Fruit fly (Drosophila melanogaster) whole organism, prepupa: ENCODE data around the gene CG12522.

Experiments used
- Blimp-1 ChIP-seq: fragments of 200-800 bp; sonication (Bioruptor generic); optimal IDR thresholded peaks from 3 replicates; lab custom pipeline; 2017; ENCODE audit warnings: missing biosample characterization, missing genetic modification characterization, mild to moderate bottlenecking, moderate library complexity, missing genetic modification reagents
- CG10631 ChIP-seq: fragments of 200-800 bp; sonication (Bioruptor generic); optimal IDR thresholded peaks from 2 replicates; lab custom pipeline; 2016; ENCODE audit warnings: missing biosample characterization, missing genetic modification characterization
- CG10669 ChIP-seq: fragments of 200-800 bp; sonication (Bioruptor generic); optimal IDR thresholded peaks from 3 replicates; lab custom pipeline; 2018; ENCODE audit warnings: missing biosample characterization, mild to moderate bottlenecking, missing genetic modification characterization, moderate library complexity
- CG11294 ChIP-seq: fragments of 200-800 bp; sonication (Bioruptor generic); IDR thresholded peaks from 2 replicates; pipeline ENCODE4 v1.3.6; 2022; ENCODE audit warnings: missing biosample characterization, missing genetic modification characterization
- CG11902 ChIP-seq: fragments of 200-800 bp; sonication (Bioruptor generic); optimal IDR thresholded peaks from 3 replicates; lab custom pipeline; 2016; ENCODE audit warnings: missing biosample characterization, missing genetic modification characterization
- CG1621 ChIP-seq: fragments of 200-800 bp; sonication (Bioruptor generic); optimal IDR thresholded peaks from 3 replicates; lab custom pipeline; 2018; ENCODE audit warnings: missing biosample characterization, mild to moderate bottlenecking, missing genetic modification characterization
- CG3032 ChIP-seq: fragments of 200-800 bp; optimal IDR thresholded peaks from 2 replicates; lab custom pipeline; 2019; ENCODE audit warnings: missing biosample characterization, mild to moderate bottlenecking, missing genetic modification characterization, moderate library complexity
- CG31627 ChIP-seq: fragments of 200-800 bp; sonication (Bioruptor generic); optimal IDR thresholded peaks from 3 replicates; lab custom pipeline; 2016; ENCODE audit warnings: missing biosample characterization, missing genetic modification characterization
- CG32006 ChIP-seq: fragments of 200-800 bp; sonication (Bioruptor generic); optimal IDR thresholded peaks from 3 replicates; lab custom pipeline; 2017; ENCODE audit warnings: missing biosample characterization, mild to moderate bottlenecking, missing genetic modification characterization
- CG34406 ChIP-seq: fragments of 200-800 bp; sonication (Bioruptor generic); optimal IDR thresholded peaks from 3 replicates; lab custom pipeline; 2016; ENCODE audit warnings: missing biosample characterization, missing genetic modification characterization
- CG4318 ChIP-seq: fragments of 200-800 bp; sonication (Bioruptor generic); optimal IDR thresholded peaks from 3 replicates; lab custom pipeline; 2017; ENCODE audit warnings: missing biosample characterization, mild to moderate bottlenecking, missing genetic modification characterization
- CG6163 ChIP-seq: fragments of 200-800 bp; sonication (Bioruptor generic); IDR thresholded peaks from 3 replicates; pipeline ENCODE4 v1.3.6; 2022; ENCODE audit warnings: missing biosample characterization, missing genetic modification characterization
- CG6792 ChIP-seq: fragments of 200-800 bp; sonication (Bioruptor generic); optimal IDR thresholded peaks from 3 replicates; lab custom pipeline; 2016; ENCODE audit warnings: missing biosample characterization, missing genetic modification characterization
- CG6808 ChIP-seq: fragments of 200-800 bp; sonication (Bioruptor generic); optimal IDR thresholded peaks from 3 replicates; lab custom pipeline; 2017; ENCODE audit warnings: missing biosample characterization, missing genetic modification characterization, mild to moderate bottlenecking, moderate library complexity, missing genetic modification reagents
- CG6854 ChIP-seq: fragments of 200-800 bp; sonication (Bioruptor generic); optimal IDR thresholded peaks from 2 replicates; lab custom pipeline; 2017; ENCODE audit warnings: missing biosample characterization, mild to moderate bottlenecking, missing genetic modification characterization
- CG7368 ChIP-seq: fragments of 200-800 bp; sonication (Bioruptor generic); optimal IDR thresholded peaks from 3 replicates; lab custom pipeline; 2016; ENCODE audit warnings: missing biosample characterization, missing genetic modification characterization
- CG8319 ChIP-seq: fragments of 200-800 bp; sonication (Bioruptor generic); optimal IDR thresholded peaks from 3 replicates; lab custom pipeline; 2016; ENCODE audit warnings: missing biosample characterization, missing genetic modification characterization
- CG8632 ChIP-seq: fragments of 200-800 bp; sonication (Bioruptor generic); optimal IDR thresholded peaks from 3 replicates; lab custom pipeline; 2016; ENCODE audit warnings: missing biosample characterization, missing genetic modification characterization
- CG9139 ChIP-seq: fragments of 200-800 bp; sonication (Bioruptor generic); optimal IDR thresholded peaks from 3 replicates; lab custom pipeline; 2017; ENCODE audit warnings: missing biosample characterization, mild to moderate bottlenecking, missing genetic modification characterization
- Eip75B ChIP-seq: fragments of 200-800 bp; sonication (Bioruptor generic); optimal IDR thresholded peaks from 3 replicates; lab custom pipeline; 2016; ENCODE audit warnings: missing biosample characterization, missing genetic modification characterization
- Eip78C ChIP-seq: fragments of 200-800 bp; sonication (Bioruptor generic); peaks from one replicate; lab custom pipeline; 2016; ENCODE audit warnings: missing biosample characterization, missing genetic modification characterization
- Eip93F ChIP-seq: fragments of 200-800 bp; sonication (Bioruptor generic); optimal IDR thresholded peaks from 2 replicates; lab custom pipeline; 2016; ENCODE audit warnings: missing biosample characterization, mild to moderate bottlenecking, missing genetic modification characterization
- Ets21C ChIP-seq: fragments of 200-800 bp; sonication (Bioruptor generic); optimal IDR thresholded peaks from 3 replicates; lab custom pipeline; 2016; ENCODE audit warnings: missing biosample characterization, missing genetic modification characterization
- Ets96B ChIP-seq: fragments of 200-800 bp; optimal IDR thresholded peaks from 2 replicates; lab custom pipeline; 2019; ENCODE audit warnings: missing biosample characterization, mild to moderate bottlenecking, missing genetic modification characterization, moderate library complexity
- Gug ChIP-seq: fragments of 200-800 bp; sonication (Bioruptor generic); IDR thresholded peaks from 2 replicates; pipeline ENCODE4 v1.3.6; 2022; ENCODE audit warnings: missing biosample characterization, missing genetic modification characterization
- Hr38 ChIP-seq: sonication (Bioruptor generic); optimal IDR thresholded peaks from 2 replicates; lab custom pipeline; 2016; ENCODE audit warnings: missing biosample characterization, missing genetic modification characterization
- Hr39 ChIP-seq: fragments of 200-800 bp; sonication (Bioruptor generic); optimal IDR thresholded peaks from 2 replicates; lab custom pipeline; 2016; ENCODE audit warnings: missing biosample characterization, missing genetic modification characterization
- Hr4 ChIP-seq: fragments of 200-800 bp; sonication (Bioruptor generic); optimal IDR thresholded peaks from 3 replicates; lab custom pipeline; 2016; ENCODE audit warnings: missing biosample characterization, missing genetic modification characterization
- Lpt ChIP-seq: fragments of 200-800 bp; sonication (Bioruptor generic); optimal IDR thresholded peaks from 3 replicates; lab custom pipeline; 2016; ENCODE audit warnings: missing biosample characterization, missing genetic modification characterization
- Met ChIP-seq: fragments of 200-800 bp; sonication (Bioruptor generic); optimal IDR thresholded peaks from 3 replicates; lab custom pipeline; 2016; ENCODE audit warnings: missing biosample characterization, missing genetic modification characterization
- Smox ChIP-seq: fragments of 200-800 bp; sonication (Bioruptor generic); optimal IDR thresholded peaks from 3 replicates; lab custom pipeline; 2016; ENCODE audit warnings: missing biosample characterization, missing genetic modification characterization
- Sox14 ChIP-seq: fragments of 200-800 bp; sonication (Bioruptor generic); optimal IDR thresholded peaks from 3 replicates; lab custom pipeline; 2016; ENCODE audit warnings: missing biosample characterization, missing genetic modification characterization
- Sox15 ChIP-seq: fragments of 200-800 bp; sonication (Bioruptor generic); optimal IDR thresholded peaks from 3 replicates; lab custom pipeline; 2016; ENCODE audit warnings: missing biosample characterization, missing genetic modification characterization
- achi ChIP-seq: fragments of 200-800 bp; sonication (Bioruptor generic); optimal IDR thresholded peaks from 3 replicates; lab custom pipeline; 2016; ENCODE audit warnings: missing biosample characterization, missing genetic modification characterization
- dac ChIP-seq: fragments of 200-800 bp; sonication (Bioruptor generic); optimal IDR thresholded peaks from 2 replicates; lab custom pipeline; 2017; ENCODE audit warnings: missing biosample characterization, mild to moderate bottlenecking, missing genetic modification characterization
- dsx ChIP-seq: fragments of 200-800 bp; optimal IDR thresholded peaks from 3 replicates; lab custom pipeline; 2019; ENCODE audit warnings: missing biosample characterization, mild to moderate bottlenecking, missing genetic modification characterization, moderate library complexity; ENCODE audit not compliant: poor library complexity, severe bottlenecking
- eg ChIP-seq: fragments of 200-800 bp; sonication (Bioruptor generic); IDR thresholded peaks from 3 replicates; pipeline ENCODE4 v1.3.6; 2022; ENCODE audit warnings: missing biosample characterization, missing genetic modification characterization
- esn ChIP-seq: fragments of 200-800 bp; sonication (Bioruptor generic); optimal IDR thresholded peaks from 2 replicates; lab custom pipeline; 2016; ENCODE audit warnings: missing biosample characterization, mild to moderate bottlenecking, missing genetic modification characterization, moderate library complexity
- fd59A ChIP-seq: fragments of 200-800 bp; sonication (Bioruptor generic); optimal IDR thresholded peaks from 2 replicates; lab custom pipeline; 2017; ENCODE audit warnings: missing biosample characterization, mild to moderate bottlenecking, missing genetic modification characterization, missing genetic modification reagents
- lz ChIP-seq: fragments of 200-800 bp; sonication (Bioruptor generic); optimal IDR thresholded peaks from 3 replicates; lab custom pipeline; 2016; ENCODE audit warnings: missing biosample characterization, missing genetic modification characterization
- net ChIP-seq: fragments of 200-800 bp; sonication (Bioruptor generic); optimal IDR thresholded peaks from 3 replicates; lab custom pipeline; 2016; ENCODE audit warnings: missing biosample characterization, missing genetic modification characterization
- salr ChIP-seq, 2 experiments: fragments of 200-800 bp; sonication (Bioruptor generic); optimal IDR thresholded peaks; 3 replicates each; lab custom pipeline; 2016 to 2018; ENCODE audit warnings: missing biosample characterization in 2 of 2, missing genetic modification characterization in 2 of 2, mild to moderate bottlenecking in 1 of 2
- spab ChIP-seq: fragments of 200-800 bp; sonication (Bioruptor generic); optimal IDR thresholded peaks from 2 replicates; lab custom pipeline; 2017; ENCODE audit warnings: missing biosample characterization, mild to moderate bottlenecking, missing genetic modification characterization, missing genetic modification reagents
- ss ChIP-seq, 2 experiments: fragments of 200-800 bp; sonication (Bioruptor generic); optimal IDR thresholded peaks; 2 replicates in 1 of 2; 3 replicates in 1 of 2; lab custom pipeline; 2017 to 2018; ENCODE audit warnings: mild to moderate bottlenecking in 2 of 2, missing biosample characterization in 2 of 2, missing genetic modification characterization in 2 of 2, moderate library complexity in 1 of 2
- svp ChIP-seq: fragments of 200-800 bp; sonication (Bioruptor generic); peaks from one replicate; lab custom pipeline; 2016; ENCODE audit warnings: missing biosample characterization, missing genetic modification characterization
- topi ChIP-seq: fragments of 200-800 bp; sonication (Bioruptor generic); optimal IDR thresholded peaks from 3 replicates; lab custom pipeline; 2016; ENCODE audit warnings: missing biosample characterization, missing genetic modification characterization
- vri ChIP-seq: fragments of 200-800 bp; sonication (Bioruptor generic); optimal IDR thresholded peaks from 3 replicates; lab custom pipeline; 2016; ENCODE audit warnings: missing biosample characterization, mild to moderate bottlenecking, missing genetic modification characterization

Gene CG12522

dm6 chr3L:11148478-11149251 lies 40.6 kb downstream of the CG12522 start (continued):
- TF ChIP-seq CG32006 (GFP tag; lab: Kevin White, UChicago): peak; percentile 82
- TF ChIP-seq Sox14 (GFP tag; lab: Kevin White, UChicago): peak; percentile 56
- peak; percentile 22 to 74 for TF ChIP-seq salr (GFP tag; optimal IDR thresholded peaks at IDR 0.05; lab: Kevin White, UChicago)
- TF ChIP-seq eg: peak; percentile 67; the same call in 2 of the 3 replicates
- 0 out of 2 replicates have a peak, but pooled peaks have one; percentile 54 for TF ChIP-seq CG11294
- peak; percentile 62 to 73 for TF ChIP-seq ss (GFP tag; optimal IDR thresholded peaks at IDR 0.05; lab: Kevin White, UChicago)
- no peak for TF ChIP-seq CG8319 (GFP tag; lab: Kevin White, UChicago)
- TF ChIP-seq CG1621 (tag; lab: Kevin White, UChicago): peak; percentile 60
- no peak; the same call in 1 of the 2 replicates for TF ChIP-seq Gug (GFP tag; lab: Robert Waterston, UW)
- TF ChIP-seq Blimp-1: no peak
- TF ChIP-seq spab: peak; percentile 76
- TF ChIP-seq CG10669 (GFP tag; lab: Kevin White, UChicago): peak; percentile 85
- peak; percentile 73 for TF ChIP-seq achi
- no peak for TF ChIP-seq svp (GFP tag; lab: Kevin White, UChicago)
- peak; percentile 60 for TF ChIP-seq CG4318 (GFP tag; lab: Kevin White, UChicago)
- no peak for TF ChIP-seq topi
- TF ChIP-seq CG9139 (GFP tag; lab: Kevin White, UChicago): peak; percentile 62
- peak; percentile 19 for TF ChIP-seq CG6792 (GFP tag; lab: Kevin White, UChicago)
- TF ChIP-seq CG7368 (GFP tag; lab: Kevin White, UChicago): peak; percentile 27
- peak; percentile 16 for TF ChIP-seq CG34406 (GFP tag; lab: Kevin White, UChicago)
- TF ChIP-seq CG6163: peak; percentile 85
- no peak for TF ChIP-seq Hr38 (GFP tag; lab: Kevin White, UChicago)
- no peak for TF ChIP-seq vri
- TF ChIP-seq fd59A (GFP tag; lab: Kevin White, UChicago): peak; percentile 69
- TF ChIP-seq Smox (GFP tag; lab: Kevin White, UChicago): no peak
- peak; percentile 60 for TF ChIP-seq net
- peak; percentile 88 for TF ChIP-seq Ets96B (tag; lab: Kevin White, UChicago)
- TF ChIP-seq CG3032: peak; percentile 81
- TF ChIP-seq dsx (GFP tag; lab: Kevin White, UChicago): peak; percentile 82
- TF ChIP-seq Hr39 (GFP tag; lab: Kevin White, UChicago): no peak
- no peak for TF ChIP-seq Sox15
- no peak for TF ChIP-seq CG11902 (GFP tag; lab: Kevin White, UChicago)
- TF ChIP-seq Eip93F (GFP tag; lab: Kevin White, UChicago): no peak
- TF ChIP-seq CG6854: no peak
- no peak for TF ChIP-seq dac (GFP tag; lab: Kevin White, UChicago)
- peak; percentile 84 for TF ChIP-seq Eip78C (GFP tag; lab: Kevin White, UChicago)
- TF ChIP-seq CG6808: peak; percentile 84
- no peak for TF ChIP-seq Met (GFP tag; lab: Kevin White, UChicago)
- TF ChIP-seq esn (GFP tag; lab: Kevin White, UChicago): no peak

- no peak for TF ChIP-seq Eip93F (GFP tag; lab: Kevin White, UChicago)
- no peak for TF ChIP-seq Lpt (GFP tag; lab: Kevin White, UChicago)
- TF ChIP-seq CG6808: no peak
- TF ChIP-seq Eip75B: peak; percentile 36
- no peak for TF ChIP-seq fd59A (GFP tag; lab: Kevin White, UChicago)
- no peak for TF ChIP-seq eg
- no peak for TF ChIP-seq vri
- peak; percentile 99 for TF ChIP-seq Blimp-1
- no peak for TF ChIP-seq CG31627 (GFP tag; lab: Kevin White, UChicago)
- TF ChIP-seq CG7368 (GFP tag; lab: Kevin White, UChicago): no peak
- TF ChIP-seq Eip78C (GFP tag; lab: Kevin White, UChicago): peak; percentile 40
- no peak for TF ChIP-seq spab
- no peak for TF ChIP-seq CG9139 (GFP tag; lab: Kevin White, UChicago)
- no peak for TF ChIP-seq Ets96B (tag; lab: Kevin White, UChicago)
- no peak for TF ChIP-seq CG10631 (GFP tag; lab: Kevin White, UChicago)
- TF ChIP-seq CG8632: no peak
- TF ChIP-seq Ets21C: no peak
- no peak for TF ChIP-seq ss (GFP tag; optimal IDR thresholded peaks at IDR 0.05; lab: Kevin White, UChicago)
- no peak for TF ChIP-seq net
- TF ChIP-seq achi: peak; percentile 6
- peak; percentile 54 for TF ChIP-seq svp (GFP tag; lab: Kevin White, UChicago)
- no peak for TF ChIP-seq Hr4 (GFP tag; lab: Kevin White, UChicago)
- TF ChIP-seq Hr38 (GFP tag; lab: Kevin White, UChicago): no peak
- TF ChIP-seq CG34406 (GFP tag; lab: Kevin White, UChicago): no peak
- no peak for TF ChIP-seq dsx (GFP tag; lab: Kevin White, UChicago)
- no peak for TF ChIP-seq lz (GFP tag; lab: Kevin White, UChicago)
Observed at dm6 chr3L:11150735-11151287, 42.8 kb downstream of the CG12522 start, which contains the start of gene CG6216. TSS of gene CG6216 (minus strand) at chr3L:11150785.
